Worm (Caenorhabditis elegans): ENCODE results near the gene F57G12.2.

DNA sequence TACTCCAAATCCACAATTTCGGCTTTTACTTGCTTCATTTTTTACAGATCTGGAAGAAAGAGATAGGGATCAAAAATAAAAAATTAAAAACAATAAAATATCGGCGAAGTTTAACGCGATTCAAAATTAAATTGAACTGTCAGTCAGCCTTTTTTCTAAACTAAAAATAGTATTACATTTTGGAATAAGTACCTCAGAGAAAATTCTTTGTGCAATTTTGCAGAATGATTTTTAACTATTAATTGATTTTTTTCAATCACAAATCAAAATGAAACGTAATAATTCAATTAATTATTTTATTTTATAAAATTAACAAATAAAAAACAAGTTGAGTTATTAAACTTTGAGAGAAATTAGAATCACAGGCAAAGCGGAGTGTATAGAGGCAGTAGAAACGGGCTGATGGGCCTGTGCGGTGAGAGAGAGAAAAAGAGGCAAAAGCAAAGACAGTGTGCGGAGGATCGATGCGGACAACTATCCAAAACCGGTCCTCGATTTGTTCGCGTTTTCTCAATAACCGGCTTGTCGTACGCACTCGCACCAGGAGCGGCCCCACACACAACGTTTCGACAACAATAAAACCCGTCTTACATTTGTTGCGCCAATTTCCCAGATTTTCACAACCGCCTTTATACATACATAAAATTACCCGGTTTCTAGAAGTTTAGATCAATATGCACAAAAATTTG lies at the start of gene F57G12.2:
- TF ChIP-seq lin-39 (tag; optimal IDR thresholded peaks at IDR 0.05), result no peak
- TF ChIP-seq ceh-16 (tag; optimal IDR thresholded peaks at IDR 0.05), result no peak
- no peak for TF ChIP-seq zag-1 (tag; optimal IDR thresholded peaks at IDR 0.05)

Data from whole organism, L2 larva.